Fruit fly (Drosophila melanogaster): ENCODE results near the gene CG8042.

DNA sequence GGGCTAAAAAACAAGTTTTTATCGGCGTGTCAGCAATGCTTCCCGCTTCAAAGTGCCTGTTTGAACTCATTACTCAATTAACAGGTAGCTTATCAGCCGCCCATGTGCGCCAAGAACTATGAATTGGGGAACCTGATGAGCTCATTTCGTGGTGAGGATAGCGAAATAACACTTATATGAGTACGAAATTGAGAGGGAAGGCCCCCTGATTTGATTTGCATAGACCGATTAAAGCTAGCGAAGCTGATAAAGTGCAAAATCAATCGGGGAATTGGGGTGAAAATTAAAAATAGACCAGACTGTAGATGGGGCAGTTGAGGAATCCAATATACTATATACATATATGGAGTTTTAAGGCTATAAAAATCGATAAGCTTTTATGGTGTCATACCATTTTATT lies 40.6 kb downstream of the CG8042 start:
- TF ChIP-seq ttk (optimal IDR thresholded peaks at IDR 0.05) (no peak), psq (optimal IDR thresholded peaks at IDR 0.05) (no peak), Myc (optimal IDR thresholded peaks at IDR 0.05) (no peak), Sin3A (optimal IDR thresholded peaks at IDR 0.05) (no peak), h (optimal IDR thresholded peaks at IDR 0.05) (no peak), insv (optimal IDR thresholded peaks at IDR 0.05) (no peak)
